Fruit fly (Drosophila melanogaster) whole organism, wandering third instar larva: ENCODE measurements around the gene CG14074.

Experiments
- Abd-B ChIP-seq: fragments of >200 bp; optimal IDR thresholded peaks from 2 replicates; lab custom pipeline; 2017; ENCODE audit warnings: missing biosample characterization, missing genetic modification characterization
- CG32264 ChIP-seq: fragments of 200-800 bp; sonication (Bioruptor generic); optimal IDR thresholded peaks from 2 replicates; lab custom pipeline; 2016; ENCODE audit warnings: missing biosample characterization, missing genetic modification characterization
- CG9705 ChIP-seq: fragments of 200-800 bp; sonication (Bioruptor generic); optimal IDR thresholded peaks from 2 replicates; lab custom pipeline; 2018; ENCODE audit warnings: missing biosample characterization, mild to moderate bottlenecking, missing genetic modification characterization
- CrebA ChIP-seq: fragments of 200-800 bp; sonication (Bioruptor generic); optimal IDR thresholded peaks from 2 replicates; lab custom pipeline; 2016; ENCODE audit warnings: missing biosample characterization, mild to moderate bottlenecking, missing genetic modification characterization, borderline replicate concordance
- Dfd ChIP-seq: fragments of >200 bp; optimal IDR thresholded peaks from 2 replicates; lab custom pipeline; 2017; ENCODE audit warnings: missing biosample characterization, missing genetic modification characterization
- Dif ChIP-seq: fragments of 200-275, 200-300 bp; sonication (Bioruptor generic); optimal IDR thresholded peaks from 2 replicates; lab custom pipeline; 2018; ENCODE audit warnings: missing biosample characterization, missing genetic modification characterization; ENCODE audit not compliant: partially characterized antibody
- GATAd ChIP-seq: sonication (Bioruptor generic); optimal IDR thresholded peaks from 2 replicates; lab custom pipeline; 2016; ENCODE audit warnings: missing biosample characterization, missing genetic modification characterization
- HLH106 ChIP-seq: fragments of 200-800 bp; optimal IDR thresholded peaks from 3 replicates; lab custom pipeline; 2019; ENCODE audit warnings: missing biosample characterization, mild to moderate bottlenecking, missing genetic modification characterization, moderate library complexity
- Hnf4 ChIP-seq: fragments of 200-800 bp; sonication (Bioruptor generic); optimal IDR thresholded peaks from 2 replicates; lab custom pipeline; 2016; ENCODE audit warnings: missing biosample characterization, mild to moderate bottlenecking, missing genetic modification characterization
- Hr78 ChIP-seq: fragments of >200 bp; optimal IDR thresholded peaks from 2 replicates; lab custom pipeline; 2017; ENCODE audit warnings: missing biosample characterization, missing genetic modification characterization
- Hr83 ChIP-seq: fragments of 200-300 bp; sonication (Bioruptor generic); optimal IDR thresholded peaks from 2 replicates; lab custom pipeline; 2016; ENCODE audit warnings: missing biosample characterization, mild to moderate bottlenecking, missing genetic modification characterization, moderate library complexity; ENCODE audit not compliant: poor library complexity, severe bottlenecking
- Jra ChIP-seq: sonication (Bioruptor generic); optimal IDR thresholded peaks from 2 replicates; lab custom pipeline; 2016; ENCODE audit warnings: missing biosample characterization, missing genetic modification characterization
- Mio ChIP-seq: sonication (Bioruptor generic); optimal IDR thresholded peaks from 2 replicates; lab custom pipeline; 2016; ENCODE audit warnings: missing biosample characterization, missing genetic modification characterization
- Myc ChIP-seq: fragments of >200 bp; optimal IDR thresholded peaks from 2 replicates; lab custom pipeline; 2017
- N ChIP-seq: fragments of >200 bp; optimal IDR thresholded peaks from 2 replicates; lab custom pipeline; 2018; ENCODE audit warnings: missing biosample characterization, missing external identifiers, missing genetic modification characterization
- OdsH ChIP-seq: fragments of 200-800 bp; sonication (Bioruptor generic); optimal IDR thresholded peaks from 2 replicates; lab custom pipeline; 2016; ENCODE audit warnings: missing biosample characterization, mild to moderate bottlenecking, missing genetic modification characterization
- Rel ChIP-seq, 2 experiments: fragments of 200-800 bp; sonication (Bioruptor generic) in 1 of 2; optimal IDR thresholded peaks; 2 replicates in 1 of 2; 3 replicates in 1 of 2; lab custom pipeline; 2016 to 2019; ENCODE audit warnings: mild to moderate bottlenecking in 2 of 2, missing biosample characterization in 2 of 2, missing genetic modification characterization in 2 of 2, moderate library complexity in 1 of 2
- Sp1 ChIP-seq: fragments of 200-800 bp; sonication (Bioruptor generic); optimal IDR thresholded peaks from 3 replicates; lab custom pipeline; 2019; ENCODE audit warnings: missing biosample characterization, mild to moderate bottlenecking, missing genetic modification characterization, moderate library complexity
- Vsx2 ChIP-seq: fragments of 200-300, 225-300 bp; sonication (Bioruptor generic); optimal IDR thresholded peaks from 2 replicates; lab custom pipeline; 2018; ENCODE audit warnings: missing biosample characterization, missing genetic modification characterization; ENCODE audit not compliant: partially characterized antibody
- br ChIP-seq: fragments of 200-800 bp; sonication (Bioruptor generic); optimal IDR thresholded peaks from 2 replicates; lab custom pipeline; 2016; ENCODE audit warnings: missing biosample characterization, missing genetic modification characterization
- brk ChIP-seq: fragments of 200-800 bp; sonication (Bioruptor generic); optimal IDR thresholded peaks from 2 replicates; lab custom pipeline; 2016; ENCODE audit warnings: missing biosample characterization, mild to moderate bottlenecking, missing genetic modification characterization
- dl ChIP-seq, 2 experiments: fragments of 175-275, 200-275 bp in 1 of 2; fragments of 200-275 bp in 1 of 2; sonication (Bioruptor generic); optimal IDR thresholded peaks; lab custom pipeline; 2018; ENCODE audit warnings: mild to moderate bottlenecking in 2 of 2, missing biosample characterization in 2 of 2, missing genetic modification characterization in 2 of 2, moderate library complexity in 2 of 2; ENCODE audit not compliant: partially characterized antibody in 2 of 2, insufficient read depth in 1 of 2
- dmrt93B ChIP-seq: fragments of 200-800 bp; sonication (Bioruptor generic); optimal IDR thresholded peaks from 2 replicates; lab custom pipeline; 2018; ENCODE audit warnings: missing biosample characterization, mild to moderate bottlenecking, missing genetic modification characterization
- dsf ChIP-seq: sonication (Bioruptor generic); optimal IDR thresholded peaks from 2 replicates; lab custom pipeline; 2016; ENCODE audit warnings: missing biosample characterization, missing genetic modification characterization, borderline replicate concordance
- ey ChIP-seq: fragments of 200-800 bp; sonication (Bioruptor generic); optimal IDR thresholded peaks from 2 replicates; lab custom pipeline; 2016; ENCODE audit warnings: missing biosample characterization, missing genetic modification characterization
- foxo ChIP-seq, 2 experiments: fragments of 200-800 bp; sonication (Bioruptor generic); optimal IDR thresholded peaks; 2 replicates in 1 of 2; 3 replicates in 1 of 2; lab custom pipeline; 2016 to 2017; ENCODE audit warnings: missing biosample characterization in 2 of 2, missing genetic modification characterization in 2 of 2
- fru ChIP-seq: fragments of 200-800 bp; sonication (Bioruptor generic); optimal IDR thresholded peaks from 3 replicates; lab custom pipeline; 2016; ENCODE audit warnings: missing biosample characterization, mild to moderate bottlenecking, missing genetic modification characterization
- h ChIP-seq: fragments of 200-800 bp; sonication (Bioruptor generic); optimal IDR thresholded peaks from 3 replicates; lab custom pipeline; 2016; ENCODE audit warnings: missing biosample characterization, mild to moderate bottlenecking, missing genetic modification characterization
- jim ChIP-seq: fragments of 175-275, 200-325 bp; sonication (Bioruptor generic); optimal IDR thresholded peaks from 2 replicates; lab custom pipeline; 2016; ENCODE audit warnings: missing biosample characterization, mild to moderate bottlenecking, missing genetic modification characterization
- pan ChIP-seq: fragments of >200 bp; optimal IDR thresholded peaks from 2 replicates; lab custom pipeline; 2017
- psq ChIP-seq: fragments of 200-800 bp; sonication (Bioruptor generic); optimal IDR thresholded peaks from 3 replicates; lab custom pipeline; 2017; ENCODE audit warnings: missing biosample characterization, mild to moderate bottlenecking, missing genetic modification characterization, moderate library complexity
- rgr ChIP-seq: fragments of 200-800 bp; sonication (Bioruptor generic); optimal IDR thresholded peaks from 3 replicates; lab custom pipeline; 2016; ENCODE audit warnings: missing biosample characterization, mild to moderate bottlenecking, missing genetic modification characterization
- sage ChIP-seq: fragments of 200-800 bp; sonication (Bioruptor generic); optimal IDR thresholded peaks from 2 replicates; lab custom pipeline; 2016; ENCODE audit warnings: missing biosample characterization, mild to moderate bottlenecking, missing genetic modification characterization
- sv ChIP-seq: fragments of 200-800 bp; sonication (Bioruptor generic); optimal IDR thresholded peaks from 3 replicates; lab custom pipeline; 2016; ENCODE audit warnings: missing biosample characterization, missing genetic modification characterization
- tai ChIP-seq: sonication (Bioruptor generic); optimal IDR thresholded peaks from 2 replicates; lab custom pipeline; 2016; ENCODE audit warnings: missing biosample characterization, missing genetic modification characterization
- woc ChIP-seq: sonication (Bioruptor generic); optimal IDR thresholded peaks from 2 replicates; lab custom pipeline; 2016; ENCODE audit warnings: missing biosample characterization, mild to moderate bottlenecking, missing genetic modification characterization

CG14074 gene

DNA sequence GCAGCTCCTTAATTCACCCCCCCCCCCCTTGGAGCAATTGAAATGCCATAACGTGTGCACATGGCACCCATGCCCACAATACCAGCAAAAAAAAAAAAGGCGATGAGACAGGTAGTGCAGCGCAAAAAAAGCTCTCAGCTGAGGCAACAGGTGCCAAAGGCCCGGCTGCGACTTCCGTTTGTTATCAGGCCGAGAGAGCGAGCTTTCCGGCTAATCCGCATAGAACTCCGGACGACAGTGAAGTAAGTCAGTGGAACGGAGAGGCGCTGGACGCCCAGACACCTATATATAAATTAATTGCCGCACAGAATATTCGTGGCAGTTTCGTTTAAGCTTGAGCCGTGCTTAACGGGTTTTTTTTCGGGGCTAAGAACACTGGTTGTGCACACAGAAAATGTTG lies 2.7 kb upstream of the CG14074 start, which contains the start of gene CG6865:
CG6865 (plus strand) TSS at position 321 of the 400 bp plus-strand sequence.
- TF ChIP-seq foxo (GFP tag; optimal IDR thresholded peaks at IDR 0.05; lab: Kevin White, UChicago) (no peak), Dfd (GFP tag; lab: Kevin White, UChicago) (no peak), brk (GFP tag; lab: Kevin White, UChicago) (no peak), dmrt93B (GFP tag; lab: Kevin White, UChicago) (no peak), Sp1 (GFP tag; lab: Kevin White, UChicago) (no peak), CG32264 (no peak), Abd-B (GFP tag; lab: Kevin White, UChicago) (no peak), h (GFP tag; lab: Kevin White, UChicago) (no peak), br (GFP tag; lab: Kevin White, UChicago) (no peak), Hr78 (GFP tag; lab: Kevin White, UChicago) (no peak)

DNA sequence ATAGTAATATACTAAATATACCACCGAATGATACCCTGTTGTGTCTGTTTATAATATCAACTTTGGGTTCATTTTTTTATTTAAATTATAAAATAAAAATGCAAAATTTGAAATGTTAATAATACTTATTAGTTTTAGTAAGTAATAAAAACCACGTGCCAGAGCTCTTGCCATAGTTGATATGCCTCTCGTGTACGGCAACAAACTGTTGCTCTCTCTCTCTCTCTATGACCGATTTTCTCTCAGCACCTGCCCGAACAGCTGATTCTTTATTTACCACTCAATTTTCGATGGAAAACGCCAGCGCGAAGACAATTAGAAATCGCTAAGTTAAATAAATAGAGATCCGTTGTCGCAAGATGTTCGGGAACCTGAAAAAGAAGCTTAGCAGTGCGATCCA lies 1.5 kb downstream of the CG14074 start, which contains the start of gene Dysb:
Dysb (plus strand) TSS at position 251 of the 400 bp plus-strand sequence.
- TF ChIP-seq Dif (GFP tag; lab: Kevin White, UChicago) (peak; percentile 54), Sp1 (GFP tag; lab: Kevin White, UChicago) (peak; percentile 78), h (GFP tag; lab: Kevin White, UChicago) (peak; percentile 72), Rel (GFP tag; optimal IDR thresholded peaks at IDR 0.05; lab: Kevin White, UChicago) (no peak), Rel (tag; optimal IDR thresholded peaks at IDR 0.05; lab: Kevin White, UChicago) (peak; percentile 50), ey (peak; percentile 59), rgr (peak; percentile 83), Hr83 (GFP tag; lab: Kevin White, UChicago) (peak; percentile 84), jim (GFP tag; lab: Kevin White, UChicago) (no peak), br (GFP tag; lab: Kevin White, UChicago) (peak; percentile 58), CrebA (GFP tag; lab: Kevin White, UChicago) (no peak), GATAd (GFP tag; lab: Kevin White, UChicago) (no peak), Myc (lab: Kevin White, UChicago) (no peak), OdsH (GFP tag; lab: Kevin White, UChicago) (peak; percentile 78), CG9705 (peak; percentile 67), sage (GFP tag; lab: Kevin White, UChicago) (no peak), psq (GFP tag; lab: Kevin White, UChicago) (peak; percentile 76), dl (GFP tag; optimal IDR thresholded peaks at IDR 0.05; lab: Kevin White, UChicago; ENCODE audit: insufficient read depth in 1 of 2, partially characterized antibody in 2 of 2) (no peak), Jra (GFP tag; lab: Kevin White, UChicago) (peak; percentile 48), sv (GFP tag; lab: Kevin White, UChicago) (peak; percentile 73), Hr78 (GFP tag; lab: Kevin White, UChicago) (no peak), foxo (GFP tag; optimal IDR thresholded peaks at IDR 0.05; lab: Kevin White, UChicago) (peak in 1 of 2 experiments; percentile 84), dsf (GFP tag; lab: Kevin White, UChicago) (peak; percentile 37), Dfd (GFP tag; lab: Kevin White, UChicago) (no peak), woc (peak; percentile 73), pan (lab: Kevin White, UChicago) (no peak), dmrt93B (GFP tag; lab: Kevin White, UChicago) (peak; percentile 28), Hnf4 (GFP tag; lab: Kevin White, UChicago) (peak; percentile 82), HLH106 (tag; lab: Kevin White, UChicago) (peak; percentile 78), brk (GFP tag; lab: Kevin White, UChicago) (peak; percentile 79), fru (peak; percentile 70)

- no peak for TF ChIP-seq Myc (lab: Kevin White, UChicago)
- peak; percentile 35 for TF ChIP-seq CG32264
- TF ChIP-seq fru, result peak; percentile 49
- TF ChIP-seq br (GFP tag; lab: Kevin White, UChicago), result peak; percentile 25
- TF ChIP-seq OdsH (GFP tag; lab: Kevin White, UChicago), result peak; percentile 55
- no peak for TF ChIP-seq sage (GFP tag; lab: Kevin White, UChicago)
- no peak for TF ChIP-seq Dif (GFP tag; lab: Kevin White, UChicago)
- peak; percentile 63 for TF ChIP-seq Jra (GFP tag; lab: Kevin White, UChicago)
- peak; percentile 27 for TF ChIP-seq psq (GFP tag; lab: Kevin White, UChicago)
- TF ChIP-seq foxo (GFP tag; optimal IDR thresholded peaks at IDR 0.05; lab: Kevin White, UChicago), result peak in 1 of 2 experiments; percentile 75
- peak; percentile 39 for TF ChIP-seq dsf (GFP tag; lab: Kevin White, UChicago)
- TF ChIP-seq CrebA (GFP tag; lab: Kevin White, UChicago), result no peak
- TF ChIP-seq CG9705, result peak; percentile 24
- peak; percentile 58 for TF ChIP-seq GATAd (GFP tag; lab: Kevin White, UChicago)
- TF ChIP-seq brk (GFP tag; lab: Kevin White, UChicago), result peak; percentile 79
- TF ChIP-seq h (GFP tag; lab: Kevin White, UChicago), result peak; percentile 60
- TF ChIP-seq Dfd (GFP tag; lab: Kevin White, UChicago), result no peak
- no peak for TF ChIP-seq N (GFP tag; lab: Kevin White, UChicago)
- no peak for TF ChIP-seq Vsx2 (GFP tag; lab: Kevin White, UChicago)
- peak; percentile 43 for TF ChIP-seq Sp1 (GFP tag; lab: Kevin White, UChicago)
- TF ChIP-seq Hnf4 (GFP tag; lab: Kevin White, UChicago), result peak; percentile 66
- peak; percentile 46 for TF ChIP-seq ey
- TF ChIP-seq woc, result no peak
- peak; percentile 56 for TF ChIP-seq HLH106 (tag; lab: Kevin White, UChicago)
- TF ChIP-seq sv (GFP tag; lab: Kevin White, UChicago), result peak; percentile 68
- no peak for TF ChIP-seq tai (GFP tag; lab: Kevin White, UChicago)
- TF ChIP-seq Rel (GFP tag; optimal IDR thresholded peaks at IDR 0.05; lab: Kevin White, UChicago), result no peak
- TF ChIP-seq Rel (tag; optimal IDR thresholded peaks at IDR 0.05; lab: Kevin White, UChicago), result peak; percentile 91
- TF ChIP-seq Mio, result no peak
- TF ChIP-seq Hr83 (GFP tag; lab: Kevin White, UChicago), result no peak
- TF ChIP-seq rgr, result peak; percentile 63
These were observed 3.2 kb downstream of the CG14074 start, which contains the start of gene Grx1 for dm6 chr3L:18869035-18869826. Gene Grx1 (plus strand): TSS chr3L:18869230.
